Worm (Caenorhabditis elegans) whole organism, mixed stage, embryonic: ENCODE measurements around the gene F46G10.2.

Source experiments
- M03D4.4 ChIP-seq: sonication (generic microtip); optimal IDR thresholded peaks from 2 replicates; lab custom pipeline; 2017; ENCODE audit warnings: mild to moderate bottlenecking, missing genetic modification characterization, missing compliant biosample characterization
- mep-1 ChIP-seq: fragments of 150-350 bp; optimal IDR thresholded peaks from 2 replicates; lab custom pipeline; 2017; ENCODE audit warnings: missing biosample characterization, missing genetic modification reagents, missing genetic modification characterization, inconsistent platforms
- nhr-12 ChIP-seq: fragments of 150-350 bp; optimal IDR thresholded peaks from 2 replicates; lab custom pipeline; 2014; ENCODE audit warnings: missing biosample characterization, missing genetic modification characterization
- nhr-237 ChIP-seq: fragments of 150-350 bp; optimal IDR thresholded peaks from 2 replicates; lab custom pipeline; 2014; ENCODE audit warnings: missing biosample characterization, missing genetic modification characterization
- snpc-4 ChIP-seq: fragments of 150-350 bp; optimal IDR thresholded peaks from 2 replicates; lab custom pipeline; 2014; ENCODE audit warnings: missing biosample characterization, missing genetic modification characterization
- sptf-1 ChIP-seq: sonication (generic microtip); optimal IDR thresholded peaks from 2 replicates; lab custom pipeline; 2017; ENCODE audit warnings: mild to moderate bottlenecking, missing genetic modification characterization, moderate library complexity, missing compliant biosample characterization
- unc-39 ChIP-seq: fragments of 150-350 bp; optimal IDR thresholded peaks from 2 replicates; lab custom pipeline; 2014; ENCODE audit warnings: missing biosample characterization, missing genetic modification characterization
- unc-62 ChIP-seq: fragments of 150-350 bp; optimal IDR thresholded peaks from 2 replicates; lab custom pipeline; 2014; ENCODE audit warnings: missing biosample characterization, missing genetic modification reagents, missing genetic modification characterization
- ztf-11 ChIP-seq: fragments of 150-350 bp; optimal IDR thresholded peaks from 2 replicates; lab custom pipeline; 2014; ENCODE audit warnings: missing biosample characterization, missing genetic modification characterization

- no peak for TF ChIP-seq unc-39 (tag; lab: Kevin White, UChicago)
- no peak for TF ChIP-seq mep-1 (tag; lab: Kevin White, UChicago)
- TF ChIP-seq nhr-237 (tag; lab: Kevin White, UChicago): no peak
- TF ChIP-seq unc-62 (GFP tag; lab: Kevin White, UChicago): no peak
- TF ChIP-seq sptf-1: no peak
- TF ChIP-seq nhr-12 (tag; lab: Kevin White, UChicago): no peak
- no peak for TF ChIP-seq M03D4.4 (tag; lab: Kevin White, UChicago)
- no peak for TF ChIP-seq ztf-11 (tag; lab: Kevin White, UChicago)
- no peak for TF ChIP-seq snpc-4 (tag; lab: Kevin White, UChicago)
These were observed at the start of gene F46G10.2 for ce11 chrX:13322886-13323285.
